Worm (Caenorhabditis elegans) whole organism, L4 larva: Measurements from ENCODE around the gene ZK1240.9.

Source experiments
- ZK546.5 ChIP-seq, 2 experiments: sonication (generic microtip); optimal IDR thresholded peaks; 2 replicates each; lab custom pipeline; 2017; ENCODE audit warnings: missing biosample characterization in 2 of 2, missing genetic modification characterization in 2 of 2
- nhr-41 ChIP-seq: fragments of 200-800 bp; sonication (Bioruptor generic); IDR thresholded peaks from 2 replicates; pipeline ENCODE4 v1.3.6; 2022; ENCODE audit warnings: missing genetic modification reagents, missing genetic modification characterization, missing compliant biosample characterization
- snpc-4 ChIP-seq: fragments of 150-350 bp; optimal IDR thresholded peaks from 2 replicates; lab custom pipeline; 2014; ENCODE audit warnings: missing biosample characterization, missing genetic modification characterization
- unc-39 ChIP-seq: sonication (generic microtip); optimal IDR thresholded peaks from 2 replicates; lab custom pipeline; 2017; ENCODE audit warnings: missing biosample characterization, missing genetic modification characterization
- unc-62 ChIP-seq, 3 experiments: fragments of 150-350 bp in 1 of 3; sonication (generic microtip); optimal IDR thresholded peaks in 2 of 3; peaks in 1 of 3; 1 replicate in 1 of 3; 2 replicates in 2 of 3; lab custom pipeline; 2014 to 2017; ENCODE audit warnings: missing biosample characterization in 3 of 3, missing genetic modification characterization in 3 of 3, missing genetic modification reagents in 3 of 3, missing genotype in 1 of 3

DNA sequence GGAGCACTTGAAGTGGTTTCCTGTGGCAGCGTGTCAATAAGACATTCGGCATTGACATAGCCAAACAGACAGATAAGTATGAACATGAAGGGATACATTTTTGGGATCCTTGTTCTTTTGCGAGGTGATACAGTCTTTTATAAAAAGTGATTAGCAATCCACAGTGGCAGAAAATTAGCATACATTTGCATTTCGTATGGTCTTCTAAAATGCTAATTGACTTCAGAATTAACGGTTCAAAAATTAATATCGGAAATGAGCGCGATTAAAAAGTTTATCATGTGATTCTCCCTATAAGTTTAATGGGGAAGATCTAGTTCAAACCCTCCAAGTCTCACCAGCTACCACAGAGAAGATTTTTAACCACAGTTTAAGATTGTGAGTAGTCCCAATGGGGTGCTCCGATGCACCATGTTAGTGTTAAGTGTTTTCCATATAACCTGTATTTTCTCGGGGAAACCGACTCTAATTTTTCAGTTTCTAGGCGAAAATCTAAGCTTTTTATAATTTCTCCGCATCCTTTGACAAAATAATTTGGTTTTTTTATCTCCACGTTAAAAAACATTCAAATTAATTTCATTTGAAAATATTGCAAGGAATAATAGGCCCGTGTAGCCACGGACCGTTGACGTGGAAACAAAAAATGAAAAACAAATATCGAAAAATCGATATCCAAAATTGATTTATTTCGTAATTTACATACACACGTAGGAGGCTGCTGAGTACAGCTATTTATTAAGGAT, 48.8 kb downstream of the ZK1240.9 start, which contains the start of the genes F43C11.12 and F16G10.5:
- TF ChIP-seq snpc-4 (tag; lab: Kevin White, UChicago) (no peak), unc-62 (GFP tag; optimal IDR thresholded peaks at IDR 0.05 in 1 of 2; lab: Kevin White, UChicago) (peak in 1 of 2 experiments; percentile 32), unc-62 (tag; optimal IDR thresholded peaks at IDR 0.05; lab: Kevin White, UChicago) (no peak), ZK546.5 (tag; optimal IDR thresholded peaks at IDR 0.05; lab: Kevin White, UChicago) (no peak), unc-39 (tag; lab: Kevin White, UChicago) (no peak), nhr-41 (GFP tag; lab: Robert Waterston, UW) (no peak)
